Worm (Caenorhabditis elegans): ENCODE results near the gene fbxa-7.

The fbxa-7 gene

ce11 chrIII:2259329-2259728, 8.1 kb upstream of the fbxa-7 start:
- no peak for TF ChIP-seq hmg-4 (GFP tag; optimal IDR thresholded peaks at IDR 0.05)
- TF ChIP-seq ets-7 (tag; optimal IDR thresholded peaks at IDR 0.05): no peak
- TF ChIP-seq tra-4 (tag; optimal IDR thresholded peaks at IDR 0.05): no peak
- no peak for TF ChIP-seq ceh-36 (tag; optimal IDR thresholded peaks at IDR 0.05)
- no peak for TF ChIP-seq flt-1 (GFP tag; IDR thresholded peaks at IDR 0.05)
- TF ChIP-seq hnd-1 (tag; optimal IDR thresholded peaks at IDR 0.05): no peak
- no peak for TF ChIP-seq ceh-13 (GFP tag; optimal IDR thresholded peaks at IDR 0.05)
- no peak for TF ChIP-seq B0310.2 (tag; optimal IDR thresholded peaks at IDR 0.05)
- TF ChIP-seq aly-1 (tag; optimal IDR thresholded peaks at IDR 0.05): no peak
- no peak for TF ChIP-seq tbx-37 (GFP tag; conservative IDR thresholded peaks at IDR 0.05)
- no peak for TF ChIP-seq ama-1 (optimal IDR thresholded peaks at IDR 0.05)
- TF ChIP-seq F13C5.2 (tag; optimal IDR thresholded peaks at IDR 0.05): no peak
- no peak for TF ChIP-seq sea-1 (GFP tag; conservative IDR thresholded peaks at IDR 0.05)
- TF ChIP-seq hmbx-1 (tag; optimal IDR thresholded peaks at IDR 0.05): no peak
- TF ChIP-seq tbx-11 (GFP tag; IDR thresholded peaks at IDR 0.05): no peak

DNA sequence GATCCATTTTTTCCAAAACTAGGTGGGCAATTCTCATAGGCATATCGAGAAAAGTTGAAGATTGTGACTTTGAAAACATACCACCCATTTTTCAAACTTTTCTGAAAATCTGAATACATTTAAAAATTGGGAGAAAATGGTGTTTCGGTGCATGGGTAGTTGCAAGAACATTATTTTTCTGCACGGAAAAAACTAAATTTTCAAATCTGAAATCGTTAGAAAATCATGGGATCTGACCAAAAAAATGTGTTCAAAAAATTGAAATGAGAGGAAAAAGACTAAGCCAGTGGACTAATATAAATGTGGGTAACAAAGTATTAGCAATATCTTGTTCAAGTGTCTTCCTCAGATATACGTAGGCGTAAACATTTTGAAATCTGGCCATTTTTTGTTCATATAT, 7.6 kb upstream of the fbxa-7 start, which contains the start of gene fbxa-43:
fbxa-43 (minus strand) TSS at position 101 of the 400 bp plus-strand sequence.
- TF ChIP-seq pes-1 (GFP tag; IDR thresholded peaks at IDR 0.05): no peak
- no peak for TF ChIP-seq hnd-1 (tag; optimal IDR thresholded peaks at IDR 0.05)
- TF ChIP-seq F13C5.2 (tag; optimal IDR thresholded peaks at IDR 0.05): no peak
- no peak for TF ChIP-seq hmbx-1 (tag; optimal IDR thresholded peaks at IDR 0.05)
- TF ChIP-seq ceh-13 (GFP tag; optimal IDR thresholded peaks at IDR 0.05): no peak
- TF ChIP-seq tbx-11 (GFP tag; IDR thresholded peaks at IDR 0.05): no peak
- TF ChIP-seq tra-4 (tag; optimal IDR thresholded peaks at IDR 0.05): no peak
- no peak for TF ChIP-seq sea-1 (GFP tag; conservative IDR thresholded peaks at IDR 0.05)
- TF ChIP-seq flt-1 (GFP tag; IDR thresholded peaks at IDR 0.05): no peak
- no peak for TF ChIP-seq hmg-4 (GFP tag; optimal IDR thresholded peaks at IDR 0.05)
- TF ChIP-seq scrt-1 (GFP tag; IDR thresholded peaks at IDR 0.05): no peak
- TF ChIP-seq ceh-36 (tag; optimal IDR thresholded peaks at IDR 0.05): no peak
- TF ChIP-seq ets-7 (tag; optimal IDR thresholded peaks at IDR 0.05): no peak
- TF ChIP-seq B0310.2 (tag; optimal IDR thresholded peaks at IDR 0.05): no peak
- no peak for TF ChIP-seq tbx-37 (GFP tag; conservative IDR thresholded peaks at IDR 0.05)

DNA sequence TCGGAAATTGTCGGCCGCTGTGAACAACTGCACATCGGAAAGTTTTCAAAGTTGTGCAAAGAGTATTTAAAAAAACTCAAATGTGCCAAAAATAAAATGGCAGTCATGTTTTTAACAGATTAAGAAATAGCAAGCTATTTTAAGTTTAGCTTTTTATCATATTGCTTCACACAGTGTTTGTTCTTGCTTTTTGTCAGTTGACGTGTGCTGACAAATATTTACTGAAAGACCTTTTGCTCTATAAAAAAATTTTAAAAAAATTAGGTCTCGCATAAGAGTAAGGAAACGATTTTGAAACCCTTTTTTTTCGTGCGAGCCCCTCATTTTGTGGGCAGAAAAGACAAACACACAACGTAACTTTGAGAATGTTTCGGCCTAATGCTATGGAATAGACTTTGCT, 4.3 kb upstream of the fbxa-7 start, which contains the start of gene fbxa-71:
fbxa-71 (plus strand) TSS at position 301 of the 400 bp plus-strand sequence.
- TF ChIP-seq hnd-1 (tag; optimal IDR thresholded peaks at IDR 0.05) (no peak), hmbx-1 (tag; optimal IDR thresholded peaks at IDR 0.05) (no peak), hmg-4 (GFP tag; optimal IDR thresholded peaks at IDR 0.05) (no peak), ama-1 (optimal IDR thresholded peaks at IDR 0.05) (no peak), ceh-36 (tag; optimal IDR thresholded peaks at IDR 0.05) (no peak), tbx-11 (GFP tag; IDR thresholded peaks at IDR 0.05) (no peak), tra-4 (tag; optimal IDR thresholded peaks at IDR 0.05) (no peak), tbx-37 (GFP tag; conservative IDR thresholded peaks at IDR 0.05) (no peak), pes-1 (GFP tag; IDR thresholded peaks at IDR 0.05) (no peak), flt-1 (GFP tag; IDR thresholded peaks at IDR 0.05) (no peak), sea-1 (GFP tag; conservative IDR thresholded peaks at IDR 0.05) (no peak), scrt-1 (GFP tag; IDR thresholded peaks at IDR 0.05) (no peak), ceh-13 (GFP tag; optimal IDR thresholded peaks at IDR 0.05) (no peak), F13C5.2 (tag; optimal IDR thresholded peaks at IDR 0.05) (no peak), aly-1 (tag; optimal IDR thresholded peaks at IDR 0.05) (no peak), B0310.2 (tag; optimal IDR thresholded peaks at IDR 0.05) (no peak), ets-7 (tag; optimal IDR thresholded peaks at IDR 0.05) (no peak)

- TF ChIP-seq hmbx-1 (tag; optimal IDR thresholded peaks at IDR 0.05) (no peak), hmg-4 (GFP tag; optimal IDR thresholded peaks at IDR 0.05) (no peak), ceh-13 (GFP tag; optimal IDR thresholded peaks at IDR 0.05) (no peak)
Measured at ce11 chrIII:2253027-2253499, 1.8 kb upstream of the fbxa-7 start, which contains the start of gene fbxa-73. Gene fbxa-73 (plus strand): TSS chrIII:2253449.

- no peak for TF ChIP-seq tbx-11 (GFP tag; IDR thresholded peaks at IDR 0.05)
- no peak for TF ChIP-seq ets-7 (tag; optimal IDR thresholded peaks at IDR 0.05)
- no peak for TF ChIP-seq aly-1 (tag; optimal IDR thresholded peaks at IDR 0.05)
- TF ChIP-seq ceh-13 (GFP tag; optimal IDR thresholded peaks at IDR 0.05): no peak
- no peak for TF ChIP-seq flt-1 (GFP tag; IDR thresholded peaks at IDR 0.05)
- no peak for TF ChIP-seq ama-1 (optimal IDR thresholded peaks at IDR 0.05)
- TF ChIP-seq sea-1 (GFP tag; conservative IDR thresholded peaks at IDR 0.05): no peak
- TF ChIP-seq scrt-1 (GFP tag; IDR thresholded peaks at IDR 0.05): no peak
- no peak for TF ChIP-seq hnd-1 (tag; optimal IDR thresholded peaks at IDR 0.05)
- TF ChIP-seq F13C5.2 (tag; optimal IDR thresholded peaks at IDR 0.05): no peak
- no peak for TF ChIP-seq tra-4 (tag; optimal IDR thresholded peaks at IDR 0.05)
- TF ChIP-seq hmbx-1 (tag; optimal IDR thresholded peaks at IDR 0.05): no peak
- TF ChIP-seq tbx-37 (GFP tag; conservative IDR thresholded peaks at IDR 0.05): no peak
- no peak for TF ChIP-seq hmg-4 (GFP tag; optimal IDR thresholded peaks at IDR 0.05)
- no peak for TF ChIP-seq pes-1 (GFP tag; IDR thresholded peaks at IDR 0.05)
- no peak for TF ChIP-seq B0310.2 (tag; optimal IDR thresholded peaks at IDR 0.05)
- TF ChIP-seq ceh-36 (tag; optimal IDR thresholded peaks at IDR 0.05): no peak
Measured at ce11 chrIII:2245727-2246126, 5.5 kb downstream of the fbxa-7 start, which contains the start of gene srd-67. Gene srd-67 (minus strand): TSS chrIII:2245827.

DNA sequence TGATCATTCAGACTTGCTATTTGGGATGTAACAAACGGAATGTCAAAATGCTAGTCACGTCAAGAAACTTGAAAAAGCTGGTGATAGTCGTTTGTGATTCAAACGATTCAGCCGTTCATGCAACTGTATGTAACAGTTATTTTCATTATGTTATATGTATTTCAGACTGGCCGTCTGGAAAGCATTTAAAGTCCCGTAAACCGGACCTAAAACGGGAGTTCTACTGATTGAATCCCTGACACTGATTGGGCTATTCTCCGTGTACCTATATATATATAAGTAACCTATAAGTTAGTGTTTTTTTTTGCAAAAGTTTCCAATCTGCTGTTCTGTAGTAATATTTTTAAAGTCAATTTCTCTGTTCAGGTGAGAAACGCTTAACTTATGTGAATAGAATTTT, 7.6 kb downstream of the fbxa-7 start:
- TF ChIP-seq hnd-1 (tag; optimal IDR thresholded peaks at IDR 0.05): no peak
- no peak for TF ChIP-seq ceh-36 (tag; optimal IDR thresholded peaks at IDR 0.05)
- no peak for TF ChIP-seq tbx-37 (GFP tag; conservative IDR thresholded peaks at IDR 0.05)
- no peak for TF ChIP-seq F13C5.2 (tag; optimal IDR thresholded peaks at IDR 0.05)
- TF ChIP-seq aly-1 (tag; optimal IDR thresholded peaks at IDR 0.05): no peak
- TF ChIP-seq B0310.2 (tag; optimal IDR thresholded peaks at IDR 0.05): no peak

- TF ChIP-seq ceh-13 (GFP tag; optimal IDR thresholded peaks at IDR 0.05) (no peak), tbx-37 (GFP tag; conservative IDR thresholded peaks at IDR 0.05) (no peak)
Measured at ce11 chrIII:2240471-2240870, 10.8 kb downstream of the fbxa-7 start, which contains the start of gene srz-56. Gene srz-56 (plus strand): TSS chrIII:2240771.

Data from whole organism, early embryonic.